Worm (Caenorhabditis elegans): Measurements from ENCODE around the gene R10D12.13.

ce11 chrV:13981677-13982076 is 19.5 kb downstream of the R10D12.13 start:
- TF ChIP-seq unc-62 (GFP tag; optimal IDR thresholded peaks at IDR 0.05 in 1 of 2) (no peak), unc-62 (tag; optimal IDR thresholded peaks at IDR 0.05) (no peak), fos-1 (tag; optimal IDR thresholded peaks at IDR 0.05) (no peak), ama-1 (optimal IDR thresholded peaks at IDR 0.05) (no peak)

All from whole organism, L4 larva.